Worm (Caenorhabditis elegans) whole organism, early embryonic: ENCODE results near the gene clec-181.

ENCODE experiments used
- F13C5.2 ChIP-seq: sonication (generic microtip); optimal IDR thresholded peaks from 2 replicates; lab custom pipeline; 2017; ENCODE audit warnings: mild to moderate bottlenecking, missing genetic modification characterization, inconsistent platforms, missing compliant biosample characterization
- aly-1 ChIP-seq: sonication (generic microtip); optimal IDR thresholded peaks from 2 replicates; lab custom pipeline; 2016; ENCODE audit warnings: missing genetic modification characterization, missing compliant biosample characterization
- ama-1 ChIP-seq: fragments of 150-350 bp; optimal IDR thresholded peaks from 2 replicates; lab custom pipeline; 2014
- ceh-13 ChIP-seq: fragments of 200-800 bp; sonication (Bioruptor generic); optimal IDR thresholded peaks from 2 replicates; lab custom pipeline; 2018; ENCODE audit warnings: mild to moderate bottlenecking, missing genetic modification characterization, missing compliant biosample characterization
- ets-7 ChIP-seq: sonication (generic microtip); optimal IDR thresholded peaks from 2 replicates; lab custom pipeline; 2016; ENCODE audit warnings: missing genotype, missing genetic modification characterization, missing compliant biosample characterization
- flt-1 ChIP-seq: fragments of 200-800 bp; sonication (Bioruptor generic); IDR thresholded peaks from 2 replicates; pipeline ENCODE4 v1.3.6; 2022; ENCODE audit warnings: missing genetic modification characterization, missing compliant biosample characterization
- pes-1 ChIP-seq: fragments of 200-800 bp; sonication (Bioruptor generic); IDR thresholded peaks from 2 replicates; pipeline ENCODE4 v1.3.6; 2022; ENCODE audit warnings: missing genetic modification reagents, missing genetic modification characterization, missing compliant biosample characterization
- scrt-1 ChIP-seq: fragments of 200-800 bp; sonication (Bioruptor generic); IDR thresholded peaks from 2 replicates; pipeline ENCODE4 v1.3.6; 2022; ENCODE audit warnings: missing genetic modification characterization, missing compliant biosample characterization
- tbx-11 ChIP-seq: fragments of 200-800 bp; sonication (Bioruptor generic); IDR thresholded peaks from 2 replicates; pipeline ENCODE4 v1.3.6; 2022; ENCODE audit warnings: missing genetic modification characterization, missing compliant biosample characterization
- tra-4 ChIP-seq: sonication (generic microtip); optimal IDR thresholded peaks from 2 replicates; lab custom pipeline; 2017; ENCODE audit warnings: missing genetic modification characterization, missing compliant biosample characterization

- TF ChIP-seq aly-1 (no peak), pes-1 (GFP tag; lab: Robert Waterston, UW) (no peak), ama-1 (lab: Kevin White, UChicago) (no peak), ets-7 (tag; lab: Kevin White, UChicago) (no peak), flt-1 (no peak), scrt-1 (GFP tag; lab: Robert Waterston, UW) (no peak), tra-4 (tag; lab: Kevin White, UChicago) (no peak), ceh-13 (GFP tag; lab: Kevin White, UChicago) (no peak), F13C5.2 (no peak), tbx-11 (no peak)
Observed at ce11 chrIV:8587605-8588004, 8.3 kb upstream of the clec-181 start.
